Fruit fly (Drosophila melanogaster) whole organism, embryonic: ENCODE measurements around the gene CG15543.

Experiments used
- Blimp-1 ChIP-seq: fragments of 200-800 bp; sonication (Bioruptor generic); optimal IDR thresholded peaks from 3 replicates; lab custom pipeline; 2018; ENCODE audit warnings: missing biosample characterization, missing genetic modification characterization, mild to moderate bottlenecking, moderate library complexity, missing genetic modification reagents
- CG10462 ChIP-seq: fragments of 200-800 bp; sonication (Bioruptor generic); optimal IDR thresholded peaks from 2 replicates; lab custom pipeline; 2016; ENCODE audit warnings: missing biosample characterization, missing genetic modification characterization
- CG11093 ChIP-seq: fragments of 200-800 bp; sonication (Bioruptor generic); IDR thresholded peaks from 3 replicates; pipeline ENCODE4 v1.3.6; 2022; ENCODE audit warnings: missing biosample characterization, missing genetic modification characterization
- CG11560 ChIP-seq: fragments of 200-800 bp; sonication (Bioruptor generic); IDR thresholded peaks from 3 replicates; pipeline ENCODE4 v1.3.6; 2022; ENCODE audit warnings: missing biosample characterization, missing genetic modification characterization
- CG12942 ChIP-seq: fragments of 200-800 bp; sonication (Bioruptor generic); optimal IDR thresholded peaks from 3 replicates; lab custom pipeline; 2016; ENCODE audit warnings: missing biosample characterization, missing genetic modification characterization
- CG14014 ChIP-seq: fragments of 200-800 bp; sonication (Bioruptor generic); IDR thresholded peaks from 2 replicates; pipeline ENCODE4 v1.3.6; 2022; ENCODE audit warnings: missing biosample characterization, missing genetic modification characterization
- CG15479 ChIP-seq: fragments of 200-800 bp; sonication (Bioruptor generic); optimal IDR thresholded peaks from 3 replicates; lab custom pipeline; 2019; ENCODE audit warnings: missing biosample characterization, mild to moderate bottlenecking, missing genetic modification characterization, moderate library complexity
- CG1647 ChIP-seq: fragments of 200-800 bp; sonication (Bioruptor generic); optimal IDR thresholded peaks from 3 replicates; lab custom pipeline; 2016; ENCODE audit warnings: missing biosample characterization, missing genetic modification characterization
- CG18599 ChIP-seq: fragments of 200-800 bp; sonication (Bioruptor generic); optimal IDR thresholded peaks from 3 replicates; lab custom pipeline; 2017; ENCODE audit warnings: missing biosample characterization, missing genetic modification characterization, mild to moderate bottlenecking, moderate library complexity, missing genetic modification reagents
- CG18764 ChIP-seq: fragments of 200-800 bp; sonication (Bioruptor generic); optimal IDR thresholded peaks from 3 replicates; lab custom pipeline; 2016; ENCODE audit warnings: missing biosample characterization, missing genetic modification characterization
- CG30020 ChIP-seq: fragments of 200-800 bp; optimal IDR thresholded peaks from 2 replicates; lab custom pipeline; 2019; ENCODE audit warnings: missing biosample characterization, mild to moderate bottlenecking, missing genetic modification characterization, moderate library complexity
- CG3065 ChIP-seq: fragments of 200-800 bp; sonication (Bioruptor generic); optimal IDR thresholded peaks from 2 replicates; lab custom pipeline; 2016; ENCODE audit warnings: missing biosample characterization, missing genetic modification characterization
- CG3281 ChIP-seq: fragments of 200-800 bp; sonication (Bioruptor generic); optimal IDR thresholded peaks from 3 replicates; lab custom pipeline; 2017; ENCODE audit warnings: missing biosample characterization, mild to moderate bottlenecking, missing genetic modification characterization
- CG3407 ChIP-seq: fragments of 200-800 bp; sonication (Bioruptor generic); optimal IDR thresholded peaks from 2 replicates; lab custom pipeline; 2018; ENCODE audit warnings: missing biosample characterization, mild to moderate bottlenecking, missing genetic modification characterization
- CG4854 ChIP-seq: fragments of 200-800 bp; sonication (Bioruptor generic); optimal IDR thresholded peaks from 2 replicates; lab custom pipeline; 2016; ENCODE audit warnings: missing biosample characterization, missing genetic modification characterization, inconsistent platforms
- CG5180 ChIP-seq: fragments of 200-800 bp; sonication (Bioruptor generic); optimal IDR thresholded peaks from 3 replicates; lab custom pipeline; 2017; ENCODE audit warnings: missing biosample characterization, missing genetic modification characterization, mild to moderate bottlenecking, moderate library complexity, missing genetic modification reagents
- CG6175 ChIP-seq: fragments of 200-800 bp; sonication (Bioruptor generic); IDR thresholded peaks from 3 replicates; pipeline ENCODE4 v1.3.6; 2022; ENCODE audit warnings: missing biosample characterization, missing genetic modification characterization
- CG7839 ChIP-seq: fragments of 200-800 bp; sonication (Bioruptor generic); optimal IDR thresholded peaks from 3 replicates; lab custom pipeline; 2018; ENCODE audit warnings: missing biosample characterization, mild to moderate bottlenecking, missing genetic modification characterization, moderate library complexity
- CG7987 ChIP-seq: fragments of 200-800 bp; sonication (Bioruptor generic); optimal IDR thresholded peaks from 2 replicates; lab custom pipeline; 2018; ENCODE audit warnings: missing biosample characterization, mild to moderate bottlenecking, missing genetic modification characterization, moderate library complexity
- CG8290 ChIP-seq, 3 experiments: fragments of 200-800 bp; sonication (Bioruptor generic); optimal IDR thresholded peaks; 2 replicates each; lab custom pipeline; 2016 to 2019; ENCODE audit warnings: missing biosample characterization in 3 of 3, missing genetic modification characterization in 3 of 3, mild to moderate bottlenecking in 2 of 3, moderate library complexity in 1 of 3
- CG8924 ChIP-seq: fragments of 200-800 bp; optimal IDR thresholded peaks from 3 replicates; lab custom pipeline; 2019; ENCODE audit warnings: missing biosample characterization, mild to moderate bottlenecking, missing genetic modification characterization, moderate library complexity
- CG8944 ChIP-seq: fragments of 200-800 bp; sonication (Bioruptor generic); optimal IDR thresholded peaks from 3 replicates; lab custom pipeline; 2016; ENCODE audit warnings: missing biosample characterization, missing genetic modification characterization
- Dfd ChIP-seq, 2 experiments: fragments of >200 bp; optimal IDR thresholded peaks; 2 replicates each; lab custom pipeline; 2017; ENCODE audit warnings: missing biosample characterization in 2 of 2, missing genetic modification characterization in 2 of 2
- Dip2 ChIP-seq: fragments of 200-800 bp; sonication (Bioruptor generic); IDR thresholded peaks from 2 replicates; pipeline ENCODE4 v1.3.6; 2022; ENCODE audit warnings: missing biosample characterization, missing genetic modification characterization
- E2f1 ChIP-seq: fragments of 200-800 bp; sonication (Bioruptor generic); IDR thresholded peaks from 2 replicates; pipeline ENCODE4 v1.3.6; 2022; ENCODE audit warnings: missing biosample characterization, missing genetic modification characterization
- ERR ChIP-seq: fragments of 200-800 bp; sonication (Bioruptor generic); optimal IDR thresholded peaks from 2 replicates; lab custom pipeline; 2016; ENCODE audit warnings: missing biosample characterization, missing genetic modification characterization
- Ets65A ChIP-seq: fragments of 200-800 bp; sonication (Bioruptor generic); peaks from one replicate; lab custom pipeline; 2016; ENCODE audit warnings: missing biosample characterization, missing genetic modification characterization
- Fer1 ChIP-seq: fragments of 200-800 bp; sonication (Bioruptor generic); optimal IDR thresholded peaks from 2 replicates; lab custom pipeline; 2017; ENCODE audit warnings: missing biosample characterization, mild to moderate bottlenecking, missing genetic modification characterization
- Gsc ChIP-seq: fragments of 200-800 bp; sonication (Bioruptor generic); IDR thresholded peaks from 2 replicates; pipeline ENCODE4 v1.3.6; 2022; ENCODE audit warnings: missing biosample characterization, missing genetic modification characterization
- Meics ChIP-seq: fragments of 200-800 bp; sonication (Bioruptor generic); optimal IDR thresholded peaks from 2 replicates; lab custom pipeline; 2017; ENCODE audit warnings: missing biosample characterization, mild to moderate bottlenecking, missing genetic modification characterization
- Mes4 ChIP-seq: fragments of 200-800 bp; sonication (Bioruptor generic); optimal IDR thresholded peaks from 2 replicates; lab custom pipeline; 2016; ENCODE audit warnings: missing biosample characterization, missing genetic modification characterization
- NC2β ChIP-seq: fragments of 200-800 bp; sonication (Bioruptor generic); optimal IDR thresholded peaks from 2 replicates; lab custom pipeline; 2016; ENCODE audit warnings: missing biosample characterization, missing genetic modification characterization
- Ravus ChIP-seq: fragments of 200-800 bp; sonication (Bioruptor generic); IDR thresholded peaks from 2 replicates; pipeline ENCODE4 v1.3.6; 2022; ENCODE audit warnings: missing biosample characterization, missing genetic modification characterization
- Vsx1 ChIP-seq: fragments of 200-800 bp; sonication (Bioruptor generic); optimal IDR thresholded peaks from 2 replicates; lab custom pipeline; 2017; ENCODE audit warnings: missing biosample characterization, mild to moderate bottlenecking, missing genetic modification characterization, missing genetic modification reagents
- bbx ChIP-seq: fragments of 200-800 bp; sonication (Bioruptor generic); IDR thresholded peaks from 2 replicates; pipeline ENCODE4 v1.3.6; 2022; ENCODE audit warnings: missing biosample characterization, missing genetic modification characterization; ENCODE audit not compliant: partially characterized antibody
- ci ChIP-seq: fragments of 200-800 bp; sonication (Bioruptor generic); IDR thresholded peaks from 3 replicates; pipeline ENCODE4 v1.3.6; 2022; ENCODE audit warnings: missing biosample characterization, missing genetic modification characterization
- crol ChIP-seq: fragments of 200-800 bp; sonication (Bioruptor generic); IDR thresholded peaks from 2 replicates; pipeline ENCODE4 v1.3.6; 2022; ENCODE audit warnings: missing biosample characterization, missing genetic modification characterization
- dm ChIP-seq: fragments of 200-800 bp; sonication (Bioruptor generic); optimal IDR thresholded peaks from 3 replicates; lab custom pipeline; 2016; ENCODE audit warnings: missing biosample characterization, missing genetic modification characterization
- emc ChIP-seq: fragments of 200-800 bp; sonication (Bioruptor generic); optimal IDR thresholded peaks from 2 replicates; lab custom pipeline; 2016; ENCODE audit warnings: missing biosample characterization, missing genetic modification characterization
- fd102C ChIP-seq: fragments of 200-800 bp; sonication (Bioruptor generic); optimal IDR thresholded peaks from 2 replicates; lab custom pipeline; 2018; ENCODE audit warnings: missing biosample characterization, mild to moderate bottlenecking, missing genetic modification characterization, moderate library complexity
- fd64A ChIP-seq: fragments of 200-800 bp; sonication (Bioruptor generic); optimal IDR thresholded peaks from 3 replicates; lab custom pipeline; 2018; ENCODE audit warnings: missing biosample characterization, mild to moderate bottlenecking, missing genetic modification characterization
- fru ChIP-seq: fragments of >200 bp; optimal IDR thresholded peaks from 2 replicates; lab custom pipeline; 2017
- gcm ChIP-seq: fragments of 200-800 bp; sonication (Bioruptor generic); optimal IDR thresholded peaks from 2 replicates; lab custom pipeline; 2019; ENCODE audit warnings: missing biosample characterization, mild to moderate bottlenecking, missing genetic modification characterization, moderate library complexity
- hkb ChIP-seq, 2 experiments: fragments of 200-800 bp in 1 of 2; fragments of >200 bp in 1 of 2; sonication (Bioruptor generic) in 1 of 2; IDR thresholded peaks in 1 of 2; optimal IDR thresholded peaks in 1 of 2; 2 replicates each; pipeline versions ENCODE4 v1.3.6 to Lab custom; 2017 to 2022; ENCODE audit warnings: missing biosample characterization in 1 of 2, missing genetic modification characterization in 1 of 2
- lov ChIP-seq, 2 experiments: fragments of 200-800 bp in 1 of 2; fragments of >200 bp in 1 of 2; sonication (Bioruptor generic) in 1 of 2; IDR thresholded peaks in 1 of 2; optimal IDR thresholded peaks in 1 of 2; 2 replicates in 1 of 2; 3 replicates in 1 of 2; pipeline versions ENCODE4 v1.3.6 to Lab custom; 2017 to 2022; ENCODE audit warnings: missing biosample characterization in 1 of 2, missing genetic modification characterization in 1 of 2
- peb ChIP-seq: fragments of 200-800 bp; sonication (Bioruptor generic); IDR thresholded peaks from 2 replicates; pipeline ENCODE4 v1.3.6; 2022; ENCODE audit warnings: missing biosample characterization, missing genetic modification characterization
- row ChIP-seq: fragments of 200-800 bp; sonication (Bioruptor generic); IDR thresholded peaks from 3 replicates; pipeline ENCODE4 v1.3.6; 2022; ENCODE audit warnings: missing biosample characterization, missing genetic modification characterization
- sim ChIP-seq: fragments of 200-800 bp; sonication (Bioruptor generic); IDR thresholded peaks from 2 replicates; pipeline ENCODE4 v1.3.6; 2022; ENCODE audit warnings: missing biosample characterization, missing genetic modification characterization
- slou ChIP-seq: fragments of 200-800 bp; sonication (Bioruptor generic); optimal IDR thresholded peaks from 3 replicates; lab custom pipeline; 2016; ENCODE audit warnings: missing biosample characterization, missing genetic modification characterization
- stwl ChIP-seq: fragments of 200-800 bp; sonication (Bioruptor generic); optimal IDR thresholded peaks from 3 replicates; lab custom pipeline; 2018; ENCODE audit warnings: missing biosample characterization, mild to moderate bottlenecking, missing genetic modification characterization, moderate library complexity
- twi ChIP-seq: fragments of 200-800 bp; optimal IDR thresholded peaks from 2 replicates; lab custom pipeline; 2019; ENCODE audit warnings: missing biosample characterization, mild to moderate bottlenecking, missing genetic modification characterization, moderate library complexity
- wdn ChIP-seq: fragments of 200-800 bp; sonication (Bioruptor generic); IDR thresholded peaks from 2 replicates; pipeline ENCODE4 v1.3.6; 2022; ENCODE audit warnings: missing biosample characterization, missing genetic modification characterization

CG15543 gene

DNA sequence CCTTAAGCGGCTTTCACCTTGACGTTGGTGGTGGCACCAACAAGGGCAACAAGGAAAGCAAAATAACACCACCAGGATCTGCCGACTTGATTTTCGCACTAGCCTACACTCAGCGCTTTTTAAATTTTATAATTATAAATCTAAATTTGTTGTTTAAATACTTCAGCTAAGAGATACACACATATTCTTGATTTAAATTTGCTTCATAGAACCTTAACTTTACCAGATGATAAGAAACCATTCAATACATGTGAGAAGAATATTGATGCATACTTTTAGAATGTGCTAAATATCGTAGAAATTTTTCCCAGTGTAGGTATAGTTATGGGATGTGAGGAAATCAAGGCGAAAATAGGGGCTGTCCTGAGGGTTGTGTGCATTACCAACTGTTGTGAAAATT is 9.6 kb upstream of the CG15543 start (continued):
- TF ChIP-seq crol (no peak), Ravus (GFP tag; lab: Robert Waterston, UW) (no peak), twi (tag; lab: Kevin White, UChicago) (no peak), row (GFP tag; lab: Robert Waterston, UW) (peak; percentile 33; the same call in 2 of the 3 replicates), lov (optimal IDR thresholded peaks at IDR 0.05; lab: Kevin White, UChicago) (no peak), lov (GFP tag; IDR thresholded peaks at IDR 0.05; lab: Robert Waterston, UW) (no peak), CG18764 (GFP tag; lab: Kevin White, UChicago) (no peak), dm (GFP tag; lab: Kevin White, UChicago) (no peak), Ets65A (no peak), hkb (optimal IDR thresholded peaks at IDR 0.05; lab: Kevin White, UChicago) (no peak), hkb (GFP tag; IDR thresholded peaks at IDR 0.05; lab: Robert Waterston, UW) (no peak), CG8290 (GFP tag; optimal IDR thresholded peaks at IDR 0.05; lab: Kevin White, UChicago) (no peak), CG8290 (tag; optimal IDR thresholded peaks at IDR 0.05; lab: Kevin White, UChicago) (no peak), CG6175 (GFP tag; lab: Robert Waterston, UW) (no peak), CG11093 (GFP tag; lab: Robert Waterston, UW) (no peak), gcm (GFP tag; lab: Kevin White, UChicago) (peak; percentile 64), ERR (no peak), CG3281 (GFP tag; lab: Kevin White, UChicago) (no peak), CG14014 (GFP tag; lab: Robert Waterston, UW) (no peak), CG8944 (GFP tag; lab: Kevin White, UChicago) (no peak), CG3065 (no peak), CG30020 (tag; lab: Kevin White, UChicago) (no peak), CG3407 (GFP tag; lab: Kevin White, UChicago) (no peak), peb (GFP tag; lab: Robert Waterston, UW) (no peak), bbx (GFP tag; lab: Robert Waterston, UW) (no peak), Fer1 (GFP tag; lab: Kevin White, UChicago) (no peak), CG10462 (GFP tag; lab: Kevin White, UChicago) (no peak), E2f1 (GFP tag; lab: Robert Waterston, UW) (no peak), Dip2 (GFP tag; lab: Robert Waterston, UW) (no peak), CG1647 (GFP tag; lab: Kevin White, UChicago) (no peak), fd102C (GFP tag; lab: Kevin White, UChicago) (no peak), emc (GFP tag; lab: Kevin White, UChicago) (no peak), CG7987 (GFP tag; lab: Kevin White, UChicago) (no peak), slou (GFP tag; lab: Kevin White, UChicago) (no peak), CG7839 (peak; percentile 21), CG12942 (GFP tag; lab: Kevin White, UChicago) (no peak), CG8924 (tag; lab: Kevin White, UChicago) (peak; percentile 36), CG4854 (GFP tag; lab: Kevin White, UChicago) (no peak), wdn (GFP tag; lab: Robert Waterston, UW) (no peak), fru (lab: Kevin White, UChicago) (no peak), CG15479 (GFP tag; lab: Kevin White, UChicago) (no peak), CG18599 (GFP tag; lab: Kevin White, UChicago) (no peak), ci (no peak), CG5180 (GFP tag; lab: Kevin White, UChicago) (no peak), Gsc (GFP tag; lab: Robert Waterston, UW) (no peak), NC2β (no peak), Meics (GFP tag; lab: Kevin White, UChicago) (no peak), fd64A (GFP tag; lab: Kevin White, UChicago) (no peak), CG11560 (tag; lab: Robert Waterston, UW) (no peak), Dfd (GFP tag; optimal IDR thresholded peaks at IDR 0.05; lab: Kevin White, UChicago) (no peak), Blimp-1 (GFP tag; lab: Kevin White, UChicago) (peak; percentile 61), Mes4 (GFP tag; lab: Kevin White, UChicago) (no peak), stwl (tag; lab: Kevin White, UChicago) (no peak), sim (no peak), Vsx1 (GFP tag; lab: Kevin White, UChicago) (no peak)
